Worm (Caenorhabditis elegans) whole organism, mixed stage, embryonic: ENCODE measurements around the gene F07G11.1.

ENCODE experiments used
- nhr-237 ChIP-seq: fragments of 150-350 bp; optimal IDR thresholded peaks from 2 replicates; lab custom pipeline; 2014; ENCODE audit warnings: missing biosample characterization, missing genetic modification characterization
- unc-62 ChIP-seq: fragments of 150-350 bp; optimal IDR thresholded peaks from 2 replicates; lab custom pipeline; 2014; ENCODE audit warnings: missing biosample characterization, missing genetic modification reagents, missing genetic modification characterization
- ztf-11 ChIP-seq: fragments of 150-350 bp; optimal IDR thresholded peaks from 2 replicates; lab custom pipeline; 2014; ENCODE audit warnings: missing biosample characterization, missing genetic modification characterization

DNA sequence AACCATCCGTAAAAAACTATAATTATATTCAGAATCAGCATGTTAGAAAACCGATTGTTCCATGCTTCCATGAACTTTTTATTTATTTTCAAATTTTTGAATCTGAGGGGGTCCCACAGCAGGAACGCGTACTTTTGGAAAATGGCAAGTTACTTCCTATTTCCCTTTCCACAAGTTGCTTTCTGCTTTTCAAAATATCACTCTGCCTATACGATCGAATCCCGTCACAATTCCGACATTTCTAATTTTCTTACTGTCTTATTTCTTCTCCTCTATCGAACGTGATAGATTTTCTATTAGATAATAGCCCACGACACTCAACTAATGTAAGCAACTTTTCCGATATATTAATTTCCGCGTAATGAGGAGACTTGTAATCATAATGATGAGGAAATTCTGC, 31.7 kb upstream of the F07G11.1 start, which contains the start of gene C13A2.5:
- TF ChIP-seq nhr-237 (tag; lab: Kevin White, UChicago), result no peak
- TF ChIP-seq ztf-11, result no peak
- TF ChIP-seq unc-62 (GFP tag; lab: Kevin White, UChicago), result no peak
